Worm (Caenorhabditis elegans) whole organism, midembryonic: ENCODE results near the gene spp-11.
A peak's percentile ranks its signal among the peaks of the same experiment; 100 is the strongest.

Experiments used
- T22C8.4 ChIP-seq: fragments of 200-800 bp; sonication (Bioruptor generic); IDR thresholded peaks from 2 replicates; pipeline ENCODE4 v1.3.6; 2022; ENCODE audit warnings: missing genetic modification characterization, missing compliant biosample characterization
- cog-1 ChIP-seq: sonication (generic microtip); optimal IDR thresholded peaks from 2 replicates; lab custom pipeline; 2016; ENCODE audit warnings: missing genetic modification characterization, missing compliant biosample characterization
- flt-1 ChIP-seq: fragments of 200-800 bp; sonication (Bioruptor generic); IDR thresholded peaks from 2 replicates; pipeline ENCODE4 v1.3.6; 2022; ENCODE audit warnings: missing genetic modification characterization, missing compliant biosample characterization
- klf-2 ChIP-seq: fragments of 200-800 bp; sonication (Bioruptor generic); conservative IDR thresholded peaks from 2 replicates; pipeline ENCODE4 v1.3.6; 2022; ENCODE audit warnings: missing genetic modification reagents, missing genetic modification characterization, missing compliant biosample characterization
- ref-1 ChIP-seq: fragments of 200-800 bp; sonication (Bioruptor generic); conservative IDR thresholded peaks from 2 replicates; pipeline ENCODE4 v1.3.6; 2022; ENCODE audit warnings: missing genetic modification reagents, missing genetic modification characterization, missing compliant biosample characterization
- ztf-23 ChIP-seq: fragments of 200-800 bp; sonication (Bioruptor generic); IDR thresholded peaks from 2 replicates; pipeline ENCODE4 v1.3.6; 2022; ENCODE audit warnings: missing genetic modification reagents, missing genetic modification characterization, missing compliant biosample characterization
- ztf-29 ChIP-seq: fragments of 200-800 bp; sonication (Bioruptor generic); IDR thresholded peaks from 2 replicates; pipeline ENCODE4 v1.3.6; 2022; ENCODE audit warnings: missing genetic modification reagents, missing genetic modification characterization, missing compliant biosample characterization

ce11 chrII:6355396-6356346 is 51.5 kb downstream of the spp-11 start, which contains the start of gene C32D5.11:
- TF ChIP-seq cog-1 (no peak), klf-2 (GFP tag; lab: Robert Waterston, UW) (no peak), flt-1 (GFP tag; lab: Robert Waterston, UW) (no peak), ztf-23 (GFP tag; lab: Robert Waterston, UW) (0 out of 2 replicates have a peak, but pooled peaks have one; percentile 31), T22C8.4 (GFP tag; lab: Robert Waterston, UW) (peak; percentile 7; the same call in 1 of the 2 replicates), ztf-29 (GFP tag; lab: Robert Waterston, UW) (no peak), ref-1 (no peak)
